Fruit fly (Drosophila melanogaster) whole organism, larva: ENCODE data around the gene sxe2.

Experiments
- noc ChIP-seq: fragments of 200-800 bp; sonication (Bioruptor generic); optimal IDR thresholded peaks from 3 replicates; lab custom pipeline; 2019; ENCODE audit warnings: missing biosample characterization, mild to moderate bottlenecking, missing genetic modification characterization, moderate library complexity

Gene sxe2

DNA sequence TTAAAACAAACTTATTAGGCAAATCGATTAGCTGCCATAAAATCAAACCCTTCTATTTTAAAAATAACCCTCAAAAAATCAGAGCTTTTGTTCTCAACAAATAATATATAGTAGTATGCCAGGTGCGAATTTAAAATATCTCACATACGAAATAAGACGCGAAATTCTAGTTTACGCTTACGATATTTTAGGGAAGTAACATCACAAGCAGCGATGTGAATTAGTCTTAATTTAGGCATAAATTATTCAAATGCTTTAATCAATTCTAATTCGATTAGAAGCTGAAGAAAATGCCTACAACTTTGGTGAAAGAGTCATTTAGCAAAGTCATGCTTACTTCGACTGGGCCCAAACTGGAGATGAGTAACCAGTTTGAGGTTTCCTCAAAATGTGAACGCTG lies at the start of gene sxe2:
Gene sxe2 (plus strand): TSS at position 301 of the 400 bp plus-strand sequence.
- no peak for TF ChIP-seq noc (tag; lab: Kevin White, UChicago)

dm6 chr3R:16034186-16034585 lies 49.5 kb upstream of the sxe2 start:
- no peak for TF ChIP-seq noc (tag; lab: Kevin White, UChicago)

- no peak for TF ChIP-seq noc (tag; lab: Kevin White, UChicago)
Measured at dm6 chr3R:16038049-16038448, 45.6 kb upstream of the sxe2 start.

dm6 chr3R:16039557-16039956 lies 44.1 kb upstream of the sxe2 start:
- no peak for TF ChIP-seq noc (tag; lab: Kevin White, UChicago)

- no peak for TF ChIP-seq noc (tag; lab: Kevin White, UChicago)
Measured at dm6 chr3R:16040925-16041324, 42.8 kb upstream of the sxe2 start.

DNA sequence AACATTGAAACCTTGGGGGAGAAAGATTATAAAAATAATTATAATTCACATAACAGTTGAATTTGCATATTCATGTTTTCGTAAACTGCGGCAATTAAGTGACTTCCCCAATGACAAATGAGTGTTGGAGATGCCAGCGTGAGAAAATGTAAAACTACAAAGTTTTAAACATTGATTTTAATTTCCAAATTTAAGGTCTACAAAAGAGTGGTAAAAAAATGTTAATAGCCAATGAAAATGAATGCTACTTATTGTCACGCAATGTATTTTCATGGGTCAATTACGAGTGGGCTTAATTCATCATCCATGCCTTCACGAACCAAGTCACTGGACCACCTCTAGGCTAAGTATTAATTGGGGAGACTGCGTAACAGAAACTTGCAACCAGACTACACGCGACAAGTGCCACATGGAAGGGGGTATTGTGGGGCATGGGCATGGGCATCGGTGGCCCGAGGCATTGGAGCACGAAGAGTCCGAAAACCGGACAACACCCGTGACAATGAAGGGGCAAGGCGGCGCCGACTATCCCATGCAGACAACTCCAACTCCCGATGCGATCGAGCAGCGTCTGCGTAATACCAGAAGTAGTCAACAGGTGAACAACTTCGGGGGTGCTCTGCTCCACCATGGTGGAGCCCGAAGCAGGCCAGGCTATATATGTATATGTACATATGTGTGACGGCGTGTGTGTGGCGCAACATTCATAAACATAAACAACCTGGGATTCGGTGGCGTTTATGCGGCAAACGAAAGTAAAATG lies 41.4 kb upstream of the sxe2 start:
- no peak for TF ChIP-seq noc (tag; lab: Kevin White, UChicago)

DNA sequence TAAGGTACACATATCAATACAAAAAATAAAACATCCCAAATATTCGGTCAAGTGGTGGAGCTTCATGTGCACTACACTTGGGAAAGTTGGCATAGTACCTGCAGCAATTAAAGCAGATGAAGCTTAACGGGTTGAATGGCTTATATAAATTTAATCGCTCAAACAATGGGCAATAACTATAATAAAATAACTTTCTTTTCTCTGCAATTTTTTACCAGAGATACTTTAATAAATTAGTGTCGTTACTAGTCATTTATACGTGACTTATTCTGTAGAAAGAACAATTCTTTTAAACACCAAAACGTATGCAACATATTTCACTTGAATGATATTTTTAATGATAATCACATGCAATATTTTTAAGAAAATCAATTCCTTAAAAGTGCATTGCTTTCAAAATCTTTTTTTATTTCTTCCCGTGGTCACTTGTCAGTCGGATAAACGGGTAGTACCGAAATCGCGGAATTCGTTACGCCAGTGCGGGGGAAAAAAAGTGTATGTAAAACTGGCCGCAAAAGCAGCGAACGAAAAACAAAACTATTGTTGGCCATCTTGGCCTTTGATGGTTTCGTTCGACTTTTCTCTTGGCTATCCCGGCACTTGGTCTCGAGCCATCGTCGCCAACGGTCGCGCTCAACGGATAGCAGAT lies 40.7 kb upstream of the sxe2 start, which contains the start of gene Jhbp4:
Gene Jhbp4 (plus strand): TSS at position 599 of the 649 bp plus-strand sequence.
- TF ChIP-seq noc (tag; lab: Kevin White, UChicago): no peak

dm6 chr3R:16046030-16046429 lies 37.6 kb upstream of the sxe2 start, which contains the start of gene Jhbp5:
Gene Jhbp5, minus strand, starts transcription at chr3R:16046130.
- no peak for TF ChIP-seq noc (tag; lab: Kevin White, UChicago)

DNA sequence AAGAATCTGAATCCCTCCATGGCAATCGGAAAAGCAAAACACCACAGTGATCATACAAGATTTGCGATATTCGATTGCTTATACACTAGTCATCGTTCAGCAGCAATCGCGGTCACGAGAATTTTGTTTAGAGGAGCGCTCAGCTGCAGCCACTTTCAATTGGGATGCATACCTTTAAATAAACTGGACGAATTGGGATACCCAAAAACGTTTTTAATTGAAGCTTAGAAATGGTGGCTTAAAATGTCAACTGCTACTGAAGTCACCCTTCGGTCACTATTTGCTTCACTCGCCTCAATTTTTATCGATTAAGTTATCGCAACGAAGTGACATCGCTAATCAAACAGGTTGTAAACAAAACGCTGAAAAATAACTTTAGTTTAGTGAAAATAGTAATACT lies 34.3 kb upstream of the sxe2 start, which contains the start of the genes IKKbeta and CG5013:
Gene IKKbeta (minus strand): TSS at position 53 of the 400 bp plus-strand sequence.
Gene CG5013 (plus strand): TSS at position 302 of the 400 bp plus-strand sequence.
- TF ChIP-seq noc (tag; lab: Kevin White, UChicago): peak; percentile 36

DNA sequence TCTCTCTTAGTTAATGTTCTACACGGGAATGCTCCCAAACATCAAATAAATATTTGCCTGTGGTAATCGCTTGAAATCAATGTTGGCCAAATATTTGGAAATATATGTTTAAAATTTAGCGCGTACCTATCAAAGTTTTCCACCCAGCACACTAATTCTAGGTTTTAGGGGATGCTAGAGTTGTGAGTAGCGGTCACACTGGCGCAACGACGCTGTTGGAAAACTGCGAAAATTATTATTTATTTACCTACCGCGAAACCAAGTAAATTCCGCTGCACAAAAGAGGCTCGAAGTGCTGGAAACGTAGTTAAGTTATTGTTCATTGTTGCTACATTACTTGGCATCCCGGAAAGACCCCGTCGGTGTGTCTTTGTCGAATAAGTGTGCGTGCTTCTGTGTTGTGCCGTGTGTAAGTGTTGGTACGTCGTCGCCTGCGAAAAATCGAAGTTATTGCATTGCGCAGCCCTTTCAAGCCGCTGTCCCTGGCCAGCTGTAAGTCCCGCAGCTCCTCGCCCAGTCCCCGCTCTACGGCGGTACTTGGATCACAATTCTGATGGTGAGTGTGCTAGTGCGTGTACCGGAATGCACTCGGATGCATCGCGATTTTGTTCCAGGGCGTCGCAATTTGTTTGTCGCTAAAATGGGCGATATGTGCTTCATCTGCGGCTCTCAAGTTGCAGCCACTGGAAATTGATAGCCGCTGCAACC lies 32.9 kb upstream of the sxe2 start, which contains the start of gene msps:
Gene msps (plus strand): TSS at position 181 of the 708 bp plus-strand sequence.
- TF ChIP-seq noc (tag; lab: Kevin White, UChicago): no peak

- no peak for TF ChIP-seq noc (tag; lab: Kevin White, UChicago)
Measured at dm6 chr3R:16051329-16051679, 32.4 kb upstream of the sxe2 start.

dm6 chr3R:16067494-16067893 lies 16.2 kb upstream of the sxe2 start, which contains the start of gene CG10185:
Gene CG10185, minus strand, starts transcription at chr3R:16067594.
- TF ChIP-seq noc (tag; lab: Kevin White, UChicago): no peak

- TF ChIP-seq noc (tag; lab: Kevin White, UChicago): no peak
Measured at dm6 chr3R:16069266-16069665, 14.4 kb upstream of the sxe2 start.

- TF ChIP-seq noc (tag; lab: Kevin White, UChicago): no peak
Measured at dm6 chr3R:16071689-16072580, 11.7 kb upstream of the sxe2 start.

DNA sequence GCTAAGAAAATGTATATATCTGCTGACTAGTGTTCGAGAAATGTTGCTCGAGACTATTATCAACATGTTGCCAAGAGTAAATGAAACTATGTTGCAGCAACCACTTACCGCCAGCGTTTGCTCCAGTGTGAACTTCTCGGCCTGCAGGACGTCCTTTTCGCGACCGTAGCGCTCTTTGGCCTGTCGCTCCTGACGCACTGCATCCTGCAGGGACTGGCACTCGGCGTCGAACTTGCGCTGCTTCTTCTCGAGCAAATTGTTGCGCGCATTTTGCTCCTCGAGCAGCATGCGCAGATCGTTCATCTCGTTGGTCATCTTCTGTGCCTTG lies 11.1 kb upstream of the sxe2 start:
- no peak for TF ChIP-seq noc (tag; lab: Kevin White, UChicago)
